Worm (Caenorhabditis elegans) whole organism, midembryonic: ENCODE results near the gene cogc-4.
A peak's percentile ranks its signal among the peaks of the same experiment; 100 is the strongest.
"Not testable (repeated sequence)": the region's sequence is repeated elsewhere in the genome, so short reads cannot be mapped to it uniquely, and the experiment has no call there.

Source experiments
- T22C8.4 ChIP-seq: fragments of 200-800 bp; sonication (Bioruptor generic); IDR thresholded peaks from 2 replicates; pipeline ENCODE4 v1.3.6; 2022; ENCODE audit warnings: missing genetic modification characterization, missing compliant biosample characterization
- cog-1 ChIP-seq: sonication (generic microtip); optimal IDR thresholded peaks from 2 replicates; lab custom pipeline; 2016; ENCODE audit warnings: missing genetic modification characterization, missing compliant biosample characterization
- flt-1 ChIP-seq: fragments of 200-800 bp; sonication (Bioruptor generic); IDR thresholded peaks from 2 replicates; pipeline ENCODE4 v1.3.6; 2022; ENCODE audit warnings: missing genetic modification characterization, missing compliant biosample characterization
- klf-2 ChIP-seq: fragments of 200-800 bp; sonication (Bioruptor generic); conservative IDR thresholded peaks from 2 replicates; pipeline ENCODE4 v1.3.6; 2022; ENCODE audit warnings: missing genetic modification reagents, missing genetic modification characterization, missing compliant biosample characterization
- med-1 ChIP-seq: sonication (generic microtip); optimal IDR thresholded peaks from 2 replicates; lab custom pipeline; 2017; ENCODE audit warnings: missing genetic modification characterization, mild to moderate bottlenecking, missing compliant biosample characterization, antibody characterized with exemption, missing genetic modification reagents; ENCODE audit not compliant: insufficient read depth
- ref-1 ChIP-seq: fragments of 200-800 bp; sonication (Bioruptor generic); conservative IDR thresholded peaks from 2 replicates; pipeline ENCODE4 v1.3.6; 2022; ENCODE audit warnings: missing genetic modification reagents, missing genetic modification characterization, missing compliant biosample characterization
- tab-1 ChIP-seq: fragments of 200-800 bp; sonication (Bioruptor generic); IDR thresholded peaks from 2 replicates; pipeline ENCODE4 v1.3.6; 2022; ENCODE audit warnings: missing genetic modification characterization, missing compliant biosample characterization
- ztf-23 ChIP-seq: fragments of 200-800 bp; sonication (Bioruptor generic); IDR thresholded peaks from 2 replicates; pipeline ENCODE4 v1.3.6; 2022; ENCODE audit warnings: missing genetic modification reagents, missing genetic modification characterization, missing compliant biosample characterization
- ztf-29 ChIP-seq: fragments of 200-800 bp; sonication (Bioruptor generic); IDR thresholded peaks from 2 replicates; pipeline ENCODE4 v1.3.6; 2022; ENCODE audit warnings: missing genetic modification reagents, missing genetic modification characterization, missing compliant biosample characterization

Gene cogc-4

ce11 chrII:1420806-1421463 lies 17.7 kb downstream of the cogc-4 start:
- TF ChIP-seq flt-1 (GFP tag; lab: Robert Waterston, UW) (no peak), klf-2 (no peak), ztf-23 (GFP tag; lab: Robert Waterston, UW) (no peak), cog-1 (no peak), tab-1 (no peak), T22C8.4 (GFP tag; lab: Robert Waterston, UW) (no peak)

ce11 chrII:1423660-1424059 lies 20.4 kb downstream of the cogc-4 start, which contains the start of gene Y51H7C.10:
Y51H7C.10 (minus strand) TSS chrII:1423760.
- TF ChIP-seq klf-2: no peak
- no peak for TF ChIP-seq flt-1 (GFP tag; lab: Robert Waterston, UW)

- no peak for TF ChIP-seq med-1 (GFP tag; lab: Kevin White, UChicago)
- no peak for TF ChIP-seq flt-1 (GFP tag; lab: Robert Waterston, UW)
- TF ChIP-seq ztf-29 (GFP tag; lab: Robert Waterston, UW): no peak
- TF ChIP-seq ztf-23 (GFP tag; lab: Robert Waterston, UW): no peak
- TF ChIP-seq tab-1: no peak
These were observed 33.5 kb downstream of the cogc-4 start for ce11 chrII:1436715-1437114.

- TF ChIP-seq ztf-29 (GFP tag; lab: Robert Waterston, UW) (no peak), flt-1 (GFP tag; lab: Robert Waterston, UW) (peak; percentile 36; the same call in 1 of the 2 replicates)
These were observed 34.5 kb downstream of the cogc-4 start, which contains the start of gene nol-6 for ce11 chrII:1437449-1438335. nol-6 (minus strand) TSS chrII:1437499.

ce11 chrII:1438336-1438589 lies 35.0 kb downstream of the cogc-4 start, which contains the start of gene Y51H7C.3:
Y51H7C.3 (plus strand) TSS chrII:1438490.
- TF ChIP-seq ztf-23 (GFP tag; lab: Robert Waterston, UW): no peak
- TF ChIP-seq med-1 (GFP tag; lab: Kevin White, UChicago): no peak
- TF ChIP-seq T22C8.4 (GFP tag; lab: Robert Waterston, UW): no peak
- no peak for TF ChIP-seq klf-2
- TF ChIP-seq tab-1: no peak
- TF ChIP-seq cog-1: no peak
- no peak for TF ChIP-seq ztf-29 (GFP tag; lab: Robert Waterston, UW)
- no peak for TF ChIP-seq flt-1 (GFP tag; lab: Robert Waterston, UW)
- no peak for TF ChIP-seq ref-1 (GFP tag; lab: Robert Waterston, UW)

ce11 chrII:1441479-1441878 lies 38.2 kb downstream of the cogc-4 start:
- TF ChIP-seq klf-2: no peak
- TF ChIP-seq cog-1: no peak
- TF ChIP-seq ztf-29 (GFP tag; lab: Robert Waterston, UW): no peak
- no peak for TF ChIP-seq tab-1

- TF ChIP-seq ztf-29 (GFP tag; lab: Robert Waterston, UW) (no peak), ztf-23 (GFP tag; lab: Robert Waterston, UW) (no peak), ref-1 (GFP tag; lab: Robert Waterston, UW) (no peak), tab-1 (no peak), T22C8.4 (GFP tag; lab: Robert Waterston, UW) (no peak), med-1 (GFP tag; lab: Kevin White, UChicago) (no peak), klf-2 (no peak), flt-1 (GFP tag; lab: Robert Waterston, UW) (no peak), cog-1 (no peak)
These were observed 41.7 kb downstream of the cogc-4 start, which contains the start of gene scl-17 for ce11 chrII:1444911-1445310. scl-17 (plus strand) TSS chrII:1445211.

ce11 chrII:1446696-1447293 lies 43.6 kb downstream of the cogc-4 start, which contains the start of gene Y51H7C.12:
Y51H7C.12 (minus strand) TSS chrII:1446746.
- TF ChIP-seq ztf-23 (GFP tag; lab: Robert Waterston, UW); cog-1; flt-1 (GFP tag; lab: Robert Waterston, UW): not testable (repeated sequence)

ce11 chrII:1451975-1452374 lies 48.7 kb downstream of the cogc-4 start:
- TF ChIP-seq klf-2 (peak; percentile 55; the same call in 1 of the 2 replicates), ztf-29 (GFP tag; lab: Robert Waterston, UW) (0 out of 2 replicates have a peak, but pooled peaks have one; percentile 18), ztf-23 (GFP tag; lab: Robert Waterston, UW) (peak; percentile 75; the same call in 1 of the 2 replicates), tab-1 (0 out of 2 replicates have a peak, but pooled peaks have one; percentile 16), flt-1 (GFP tag; lab: Robert Waterston, UW) (0 out of 2 replicates have a peak, but pooled peaks have one; percentile 52), ref-1 (GFP tag; lab: Robert Waterston, UW) (peak; percentile 68)

- TF ChIP-seq ztf-23 (GFP tag; lab: Robert Waterston, UW): 0 out of 2 replicates have a peak, but pooled peaks have one; percentile 37
These were observed 50.0 kb downstream of the cogc-4 start for ce11 chrII:1453209-1453608.
